Worm (Caenorhabditis elegans): ENCODE data around the gene sdpn-1.

DNA sequence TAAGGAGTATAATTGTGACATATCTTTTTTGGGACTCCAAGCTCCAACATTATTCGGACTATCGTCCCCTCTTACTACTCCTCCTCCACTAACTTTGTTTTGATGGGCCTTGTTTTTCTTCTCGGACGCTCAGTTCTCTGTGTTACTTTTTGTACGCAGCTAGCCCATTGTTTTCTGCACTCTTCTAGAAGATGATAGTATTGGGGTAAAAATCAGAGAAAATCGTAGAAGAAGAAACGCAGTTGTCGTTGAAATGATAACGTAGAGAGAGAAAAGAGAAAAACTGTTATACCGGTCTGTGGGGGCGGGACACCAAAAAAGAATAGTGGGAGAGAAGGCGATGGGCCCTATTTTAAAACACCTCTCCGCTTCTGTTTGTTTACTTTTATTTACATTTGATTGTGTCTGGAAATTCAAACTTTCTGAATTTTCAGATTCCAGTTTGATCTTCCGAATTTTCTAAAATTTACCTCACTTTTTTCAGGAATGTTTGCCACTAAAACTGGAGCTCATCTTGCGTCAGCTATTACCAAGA lies 12.5 kb downstream of the sdpn-1 start, which contains the start of gene F45E1.4:
- TF ChIP-seq unc-62 (GFP tag; optimal IDR thresholded peaks at IDR 0.05) (no peak), ztf-11 (tag; optimal IDR thresholded peaks at IDR 0.05) (no peak), alr-1 (tag; optimal IDR thresholded peaks at IDR 0.05) (no peak), nhr-237 (tag; optimal IDR thresholded peaks at IDR 0.05) (no peak), blmp-1 (tag; optimal IDR thresholded peaks at IDR 0.05; ENCODE audit: insufficient read depth) (no peak), nhr-77 (tag; optimal IDR thresholded peaks at IDR 0.05) (no peak), ztf-4 (tag; optimal IDR thresholded peaks at IDR 0.05) (no peak), zag-1 (tag; optimal IDR thresholded peaks at IDR 0.05) (no peak), egl-27 (tag; optimal IDR thresholded peaks at IDR 0.05) (no peak), nhr-25 (tag; optimal IDR thresholded peaks at IDR 0.05) (peak; percentile 22)
